Worm (Caenorhabditis elegans) whole organism, L1 larva: ENCODE measurements around the gene ZK1307.3.

Experiments used
- C16A3.4 ChIP-seq: fragments of 150-350 bp; optimal IDR thresholded peaks from 2 replicates; lab custom pipeline; 2014; ENCODE audit warnings: missing biosample characterization, missing genetic modification characterization
- C34B4.2 ChIP-seq: sonication (generic microtip); optimal IDR thresholded peaks from 2 replicates; lab custom pipeline; 2017; ENCODE audit warnings: mild to moderate bottlenecking, missing genetic modification characterization, missing compliant biosample characterization
- F16B12.6 ChIP-seq: fragments of 150-350 bp; optimal IDR thresholded peaks from 2 replicates; lab custom pipeline; 2014; ENCODE audit warnings: missing biosample characterization, missing genetic modification characterization
- aly-2 ChIP-seq: fragments of 150-350 bp; optimal IDR thresholded peaks from 2 replicates; lab custom pipeline; 2014; ENCODE audit warnings: missing biosample characterization, missing genetic modification characterization
- ama-1 ChIP-seq: fragments of 150-350 bp; optimal IDR thresholded peaks from 2 replicates; lab custom pipeline; 2014
- dpl-1 ChIP-seq, 3 experiments: fragments of 150-350 bp in 2 of 3; sonication (generic microtip) in 1 of 3; optimal IDR thresholded peaks; 2 replicates each; lab custom pipeline; 2014 to 2017; ENCODE audit warnings: missing biosample characterization in 3 of 3, missing genetic modification characterization in 3 of 3, missing genetic modification reagents in 3 of 3
- dsc-1 ChIP-seq: sonication (generic microtip); optimal IDR thresholded peaks from 2 replicates; lab custom pipeline; 2016; ENCODE audit warnings: mild to moderate bottlenecking, missing genetic modification characterization, missing compliant biosample characterization
- efl-1 ChIP-seq, 4 experiments: fragments of 150-350 bp; optimal IDR thresholded peaks in 3 of 4; peaks in 1 of 4; 1 replicate in 1 of 4; 2 replicates in 3 of 4; lab custom pipeline; 2014; ENCODE audit warnings: missing biosample characterization in 2 of 4, missing genetic modification characterization in 2 of 4, missing genetic modification reagents in 2 of 4
- egl-13 ChIP-seq: sonication (generic microtip); optimal IDR thresholded peaks from 2 replicates; lab custom pipeline; 2016; ENCODE audit warnings: missing genotype, missing genetic modification reagents, missing genetic modification characterization, missing compliant biosample characterization
- elt-2 ChIP-seq: sonication (generic microtip); optimal IDR thresholded peaks from 2 replicates; lab custom pipeline; 2016; ENCODE audit warnings: missing genetic modification characterization, mild to moderate bottlenecking, inconsistent platforms, missing compliant biosample characterization, missing genetic modification reagents
- elt-3 ChIP-seq, 6 experiments: fragments of 150-350 bp in 1 of 6; sonication (generic microtip); optimal IDR thresholded peaks; 2 replicates each; lab custom pipeline; 2017 to 2018; ENCODE audit warnings: missing biosample characterization in 6 of 6, missing genetic modification characterization in 6 of 6, inconsistent platforms in 1 of 6
- ets-5 ChIP-seq: fragments of 200-800 bp; sonication (Bioruptor generic); IDR thresholded peaks from 2 replicates; pipeline ENCODE4 v1.3.6; 2022; ENCODE audit warnings: missing genetic modification characterization, missing compliant biosample characterization
- fkh-10 ChIP-seq: sonication (generic microtip); optimal IDR thresholded peaks from 2 replicates; lab custom pipeline; 2017; ENCODE audit warnings: missing biosample characterization, missing genetic modification reagents, missing genetic modification characterization
- fkh-8 ChIP-seq: sonication (generic microtip); optimal IDR thresholded peaks from 2 replicates; lab custom pipeline; 2016; ENCODE audit warnings: mild to moderate bottlenecking, missing genetic modification characterization, missing compliant biosample characterization
- fos-1 ChIP-seq: fragments of 150-350 bp; optimal IDR thresholded peaks from 2 replicates; lab custom pipeline; 2014; ENCODE audit warnings: missing biosample characterization, missing genetic modification characterization
- grh-1 ChIP-seq: fragments of 200-800 bp; sonication (Bioruptor generic); IDR thresholded peaks from 2 replicates; pipeline ENCODE4 v1.3.6; 2022; ENCODE audit warnings: missing genetic modification reagents, missing genetic modification characterization, missing compliant biosample characterization
- hlh-4 ChIP-seq: sonication (generic microtip); optimal IDR thresholded peaks from 2 replicates; lab custom pipeline; 2016; ENCODE audit warnings: mild to moderate bottlenecking, missing genetic modification characterization, missing compliant biosample characterization
- jun-1 ChIP-seq: fragments of 150-350 bp; optimal IDR thresholded peaks from 2 replicates; lab custom pipeline; 2014; ENCODE audit warnings: missing biosample characterization, missing genetic modification reagents, missing genetic modification characterization
- lin-13 ChIP-seq: fragments of 150-350 bp; optimal IDR thresholded peaks from 2 replicates; lab custom pipeline; 2014; ENCODE audit warnings: missing biosample characterization, missing genetic modification reagents, missing genetic modification characterization
- lin-14 ChIP-seq: fragments of 200-800 bp; sonication (Bioruptor generic); optimal IDR thresholded peaks from 2 replicates; lab custom pipeline; 2018; ENCODE audit warnings: mild to moderate bottlenecking, missing genetic modification characterization, moderate library complexity, missing compliant biosample characterization
- lin-35 ChIP-seq, 2 experiments: fragments of 150-350 bp; optimal IDR thresholded peaks; 2 replicates each; lab custom pipeline; 2014; ENCODE audit warnings: missing biosample characterization in 2 of 2, missing genetic modification characterization in 2 of 2, missing genetic modification reagents in 2 of 2
- lin-39 ChIP-seq: fragments of 150-350 bp; optimal IDR thresholded peaks from 2 replicates; lab custom pipeline; 2014; ENCODE audit warnings: missing biosample characterization, missing genetic modification reagents, missing genetic modification characterization
- lsy-2 ChIP-seq, 2 experiments: fragments of 150-350 bp; optimal IDR thresholded peaks; 2 replicates each; lab custom pipeline; 2014; ENCODE audit warnings: missing biosample characterization in 2 of 2, missing genetic modification characterization in 2 of 2
- mdl-1 ChIP-seq, 2 experiments: fragments of 150-350 bp; optimal IDR thresholded peaks; 2 replicates each; lab custom pipeline; 2014 to 2017; ENCODE audit warnings: missing biosample characterization in 2 of 2, missing genetic modification characterization in 2 of 2, inconsistent platforms in 1 of 2
- nhr-19 ChIP-seq: fragments of 200-800 bp; sonication (Bioruptor generic); conservative IDR thresholded peaks from 2 replicates; pipeline ENCODE4 v1.3.6; 2022; ENCODE audit warnings: missing genetic modification characterization, missing compliant biosample characterization
- nhr-47 ChIP-seq: sonication (generic microtip); optimal IDR thresholded peaks from 2 replicates; lab custom pipeline; 2016; ENCODE audit warnings: mild to moderate bottlenecking, missing genetic modification characterization, moderate library complexity, missing compliant biosample characterization
- nhr-71 ChIP-seq: sonication (generic microtip); optimal IDR thresholded peaks from 2 replicates; lab custom pipeline; 2016; ENCODE audit warnings: mild to moderate bottlenecking, missing genetic modification characterization, moderate library complexity, missing compliant biosample characterization
- nhr-77 ChIP-seq: fragments of 150-350 bp; optimal IDR thresholded peaks from 2 replicates; lab custom pipeline; 2014; ENCODE audit warnings: missing biosample characterization, missing genetic modification characterization
- nhr-84 ChIP-seq: sonication (generic microtip); optimal IDR thresholded peaks from 2 replicates; lab custom pipeline; 2017; ENCODE audit warnings: missing biosample characterization, missing genetic modification characterization
- pag-3 ChIP-seq: sonication (generic microtip); optimal IDR thresholded peaks from 2 replicates; lab custom pipeline; 2017; ENCODE audit warnings: missing genetic modification characterization, mild to moderate bottlenecking, missing compliant biosample characterization, antibody characterized with exemption, borderline replicate concordance; ENCODE audit not compliant: insufficient read depth
- pqm-1 ChIP-seq: sonication (generic microtip); optimal IDR thresholded peaks from 3 replicates; lab custom pipeline; 2017; ENCODE audit warnings: missing biosample characterization, missing genetic modification characterization
- rnt-1 ChIP-seq: sonication (generic microtip); optimal IDR thresholded peaks from 2 replicates; lab custom pipeline; 2016; ENCODE audit warnings: mild to moderate bottlenecking, missing genetic modification characterization, moderate library complexity, missing compliant biosample characterization
- skn-1 ChIP-seq: fragments of 150-350 bp; optimal IDR thresholded peaks from 2 replicates; lab custom pipeline; 2014; ENCODE audit warnings: missing biosample characterization, missing genetic modification characterization
- snu-23 ChIP-seq: sonication (generic microtip); optimal IDR thresholded peaks from 2 replicates; lab custom pipeline; 2016; ENCODE audit warnings: missing genetic modification characterization, missing compliant biosample characterization
- sptf-1 ChIP-seq: fragments of 150-350 bp; optimal IDR thresholded peaks from 2 replicates; lab custom pipeline; 2014; ENCODE audit warnings: missing biosample characterization, missing genetic modification characterization
- swsn-7 ChIP-seq: sonication (generic microtip); optimal IDR thresholded peaks from 2 replicates; lab custom pipeline; 2016; ENCODE audit warnings: missing genetic modification characterization, missing compliant biosample characterization
- tbx-2 ChIP-seq: sonication (generic microtip); optimal IDR thresholded peaks from 2 replicates; lab custom pipeline; 2016; ENCODE audit warnings: missing genetic modification characterization, missing compliant biosample characterization
- vab-15 ChIP-seq: sonication (generic microtip); optimal IDR thresholded peaks from 2 replicates; lab custom pipeline; 2017; ENCODE audit warnings: missing genotype, mild to moderate bottlenecking, missing genetic modification characterization, missing compliant biosample characterization
- xbp-1 ChIP-seq: sonication (generic microtip); optimal IDR thresholded peaks from 2 replicates; lab custom pipeline; 2016; ENCODE audit warnings: missing genetic modification characterization, missing compliant biosample characterization

ZK1307.3 gene

DNA sequence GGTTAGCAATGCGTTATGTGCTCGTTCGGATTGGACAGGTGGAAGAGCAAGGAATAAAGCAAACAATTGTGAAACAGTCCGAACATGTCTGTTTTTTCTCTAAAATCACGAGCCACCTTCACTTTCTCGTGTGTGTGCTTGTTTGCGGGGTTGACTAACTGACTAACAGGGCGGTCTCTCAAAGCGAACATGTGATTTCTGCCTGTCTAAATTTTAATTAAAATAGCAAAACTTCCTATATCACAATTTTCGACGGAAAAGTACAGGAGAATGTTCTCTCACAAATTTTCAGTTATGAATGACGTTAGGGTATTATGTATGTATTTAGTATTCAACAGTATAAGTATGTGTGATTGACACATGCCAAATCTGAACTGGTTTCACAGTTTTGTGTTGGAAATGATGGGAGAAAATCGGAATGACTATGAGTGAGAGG lies 30.9 kb downstream of the ZK1307.3 start (continued):
- TF ChIP-seq lin-13 (GFP tag; lab: Kevin White, UChicago), result no peak
- TF ChIP-seq xbp-1 (tag; lab: Kevin White, UChicago), result no peak
- TF ChIP-seq mdl-1 (tag; optimal IDR thresholded peaks at IDR 0.05; lab: Kevin White, UChicago), result peak in 1 of 2 experiments; percentile 74
- TF ChIP-seq elt-3 (tag; optimal IDR thresholded peaks at IDR 0.05; lab: Kevin White, UChicago), result no peak
- no peak for TF ChIP-seq tbx-2 (tag; lab: Kevin White, UChicago)
- no peak for TF ChIP-seq nhr-19 (GFP tag; lab: Robert Waterston, UW)
- TF ChIP-seq dpl-1 (GFP tag; optimal IDR thresholded peaks at IDR 0.05; lab: Kevin White, UChicago), result no peak
- TF ChIP-seq fkh-10 (GFP tag; lab: Kevin White, UChicago), result no peak
- no peak for TF ChIP-seq elt-2 (tag; lab: Kevin White, UChicago)
- TF ChIP-seq hlh-4 (tag; lab: Kevin White, UChicago), result no peak
- TF ChIP-seq pqm-1 (tag; lab: Kevin White, UChicago), result no peak
- TF ChIP-seq jun-1 (tag; lab: Kevin White, UChicago), result no peak
- TF ChIP-seq fos-1 (tag; lab: Kevin White, UChicago), result no peak
- TF ChIP-seq efl-1 (optimal IDR thresholded peaks at IDR 0.05; lab: Kevin White, UChicago), result no peak
- TF ChIP-seq efl-1 (GFP tag; optimal IDR thresholded peaks at IDR 0.05 in 1 of 2; lab: Kevin White, UChicago), result peak in 1 of 2 experiments; percentile 94
- TF ChIP-seq fkh-8, result no peak
- TF ChIP-seq skn-1 (tag; lab: Kevin White, UChicago), result no peak
- TF ChIP-seq nhr-84, result no peak
- TF ChIP-seq ama-1 (lab: Kevin White, UChicago), result no peak
- no peak for TF ChIP-seq aly-2 (tag; lab: Kevin White, UChicago)
- no peak for TF ChIP-seq F16B12.6 (tag; lab: Kevin White, UChicago)
- peak; percentile 39 for TF ChIP-seq lin-14 (GFP tag; lab: Kevin White, UChicago)
- TF ChIP-seq vab-15 (tag; lab: Kevin White, UChicago), result no peak
- TF ChIP-seq, all 84 proteins: peak for 7

DNA sequence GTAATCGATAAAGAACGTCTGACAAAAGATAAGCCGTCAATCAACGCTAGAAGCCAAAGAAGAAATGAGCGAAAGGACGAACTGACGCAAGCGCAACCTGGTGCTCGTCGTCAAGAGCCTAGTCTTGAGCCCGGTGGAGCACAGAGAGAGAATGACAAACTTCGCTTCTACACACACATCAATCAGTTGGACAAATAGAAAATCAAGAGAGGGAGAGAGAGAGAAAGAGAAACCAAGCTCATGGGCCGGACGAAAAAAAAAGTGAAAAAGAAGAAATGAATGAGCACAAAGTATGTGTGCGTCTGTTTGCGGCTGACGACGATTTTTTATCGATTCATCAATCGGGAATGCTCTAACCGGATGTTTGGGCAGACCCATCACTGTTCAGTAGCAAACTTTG lies 31.7 kb downstream of the ZK1307.3 start:
- TF ChIP-seq snu-23 (GFP tag; lab: Kevin White, UChicago) (peak; percentile 14), lsy-2 (tag; optimal IDR thresholded peaks at IDR 0.05; lab: Kevin White, UChicago) (peak; percentile 19 to 55), lin-35 (GFP tag; optimal IDR thresholded peaks at IDR 0.05; lab: Kevin White, UChicago) (peak in 1 of 2 experiments; percentile 0), rnt-1 (peak; percentile 66), C16A3.4 (peak; percentile 2), lin-14 (GFP tag; lab: Kevin White, UChicago) (peak; percentile 48), nhr-47 (tag; lab: Kevin White, UChicago) (no peak), grh-1 (GFP tag; lab: Robert Waterston, UW) (no peak), nhr-19 (GFP tag; lab: Robert Waterston, UW) (peak; percentile 15), swsn-7 (tag; lab: Kevin White, UChicago) (peak; percentile 10), C34B4.2 (tag; lab: Kevin White, UChicago) (no peak), egl-13 (tag; lab: Kevin White, UChicago) (no peak), nhr-71 (peak; percentile 52), dsc-1 (tag; lab: Kevin White, UChicago) (peak; percentile 27), efl-1 (optimal IDR thresholded peaks at IDR 0.05; lab: Kevin White, UChicago) (peak; percentile 2 to 12), efl-1 (GFP tag; optimal IDR thresholded peaks at IDR 0.05 in 1 of 2; lab: Kevin White, UChicago) (peak; percentile 17 to 92), sptf-1 (tag; lab: Kevin White, UChicago) (no peak), ets-5 (GFP tag; lab: Robert Waterston, UW) (no peak), nhr-77 (tag; lab: Kevin White, UChicago) (peak; percentile 35), lin-39 (tag; lab: Kevin White, UChicago) (peak; percentile 22), pag-3 (peak; percentile 48)
- TF ChIP-seq, all 84 proteins: peak for 14
